Worm (Caenorhabditis elegans) whole organism, midembryonic: Measurements from ENCODE around the gene gur-3.

ENCODE experiments used
- cog-1 ChIP-seq: sonication (generic microtip); optimal IDR thresholded peaks from 2 replicates; lab custom pipeline; 2016; ENCODE audit warnings: missing genetic modification characterization, missing compliant biosample characterization
- klf-2 ChIP-seq: fragments of 200-800 bp; sonication (Bioruptor generic); conservative IDR thresholded peaks from 2 replicates; pipeline ENCODE4 v1.3.6; 2022; ENCODE audit warnings: missing genetic modification reagents, missing genetic modification characterization, missing compliant biosample characterization
- ref-1 ChIP-seq: fragments of 200-800 bp; sonication (Bioruptor generic); conservative IDR thresholded peaks from 2 replicates; pipeline ENCODE4 v1.3.6; 2022; ENCODE audit warnings: missing genetic modification reagents, missing genetic modification characterization, missing compliant biosample characterization
- tab-1 ChIP-seq: fragments of 200-800 bp; sonication (Bioruptor generic); IDR thresholded peaks from 2 replicates; pipeline ENCODE4 v1.3.6; 2022; ENCODE audit warnings: missing genetic modification characterization, missing compliant biosample characterization
- ztf-23 ChIP-seq: fragments of 200-800 bp; sonication (Bioruptor generic); IDR thresholded peaks from 2 replicates; pipeline ENCODE4 v1.3.6; 2022; ENCODE audit warnings: missing genetic modification reagents, missing genetic modification characterization, missing compliant biosample characterization
- ztf-29 ChIP-seq: fragments of 200-800 bp; sonication (Bioruptor generic); IDR thresholded peaks from 2 replicates; pipeline ENCODE4 v1.3.6; 2022; ENCODE audit warnings: missing genetic modification reagents, missing genetic modification characterization, missing compliant biosample characterization

DNA sequence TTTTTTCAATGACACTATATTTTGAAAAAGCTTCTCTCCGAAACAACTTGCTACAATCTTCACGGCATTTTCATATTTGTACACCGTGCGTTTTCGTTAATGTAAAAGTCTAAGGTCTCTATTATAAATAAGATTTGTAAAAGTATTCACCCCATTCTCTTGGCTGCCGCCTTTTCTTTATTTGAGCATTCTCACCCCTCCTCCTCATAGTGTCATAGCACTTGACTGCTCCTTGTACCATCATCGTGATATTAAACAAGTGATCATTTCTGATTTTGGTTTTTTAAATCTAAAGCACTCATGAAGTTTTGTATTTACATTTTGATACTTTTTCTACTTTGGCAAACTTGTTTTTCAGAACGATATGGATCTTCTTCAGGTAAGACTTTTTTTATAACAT lies 747 bp upstream of the gur-3 start, which contains the start of gene ZC504.1:
- TF ChIP-seq tab-1 (GFP tag; lab: Robert Waterston, UW) = no peak
- no peak for TF ChIP-seq ztf-23 (GFP tag; lab: Robert Waterston, UW)
- TF ChIP-seq ztf-29 = no peak
- no peak for TF ChIP-seq klf-2 (GFP tag; lab: Robert Waterston, UW)
- no peak for TF ChIP-seq cog-1 (tag; lab: Kevin White, UChicago)
- no peak for TF ChIP-seq ref-1 (GFP tag; lab: Robert Waterston, UW)
